Worm (Caenorhabditis elegans) whole organism, L2 larva: Measurements from ENCODE around the gene clec-117.

ENCODE experiments used
- F13H6.1 ChIP-seq: sonication (generic microtip); optimal IDR thresholded peaks from 2 replicates; lab custom pipeline; 2016; ENCODE audit warnings: missing genetic modification characterization, missing compliant biosample characterization
- Y55F3AM.14 ChIP-seq: fragments of 200-800 bp; sonication (Bioruptor generic); optimal IDR thresholded peaks from 2 replicates; lab custom pipeline; 2018; ENCODE audit warnings: mild to moderate bottlenecking, missing genetic modification characterization, missing compliant biosample characterization
- ZK546.5 ChIP-seq: sonication (generic microtip); optimal IDR thresholded peaks from 2 replicates; lab custom pipeline; 2017; ENCODE audit warnings: missing biosample characterization, missing genetic modification characterization
- alr-1 ChIP-seq: fragments of 150-350 bp; optimal IDR thresholded peaks from 2 replicates; lab custom pipeline; 2014; ENCODE audit warnings: missing biosample characterization, missing genetic modification characterization
- ceh-82 ChIP-seq: fragments of 150-350 bp; optimal IDR thresholded peaks from 2 replicates; lab custom pipeline; 2014; ENCODE audit warnings: missing biosample characterization, missing genetic modification characterization
- dmd-4 ChIP-seq: sonication (generic microtip); optimal IDR thresholded peaks from 2 replicates; lab custom pipeline; 2017; ENCODE audit warnings: missing biosample characterization, missing genetic modification characterization
- lin-11 ChIP-seq: fragments of 150-350 bp; sonication (generic microtip); optimal IDR thresholded peaks from 2 replicates; lab custom pipeline; 2014; ENCODE audit warnings: missing biosample characterization, missing genetic modification characterization, inconsistent platforms, mixed read lengths
- lsy-2 ChIP-seq, 2 experiments: fragments of 150-350 bp in 1 of 2; sonication (generic microtip) in 1 of 2; optimal IDR thresholded peaks; 2 replicates each; lab custom pipeline; 2014 to 2017; ENCODE audit warnings: missing biosample characterization in 2 of 2, missing genetic modification characterization in 2 of 2
- mdl-1 ChIP-seq, 2 experiments: fragments of 150-350 bp in 1 of 2; sonication (generic microtip) in 1 of 2; optimal IDR thresholded peaks; 2 replicates each; lab custom pipeline; 2017; ENCODE audit warnings: missing biosample characterization in 2 of 2, missing genetic modification characterization in 2 of 2
- nhr-10 ChIP-seq: sonication (generic microtip); optimal IDR thresholded peaks from 2 replicates; lab custom pipeline; 2017; ENCODE audit warnings: missing biosample characterization, missing genetic modification characterization
- skn-1 ChIP-seq: sonication (generic microtip); optimal IDR thresholded peaks from 2 replicates; lab custom pipeline; 2017; ENCODE audit warnings: missing biosample characterization, missing genetic modification characterization
- snpc-4 ChIP-seq: fragments of 150-350 bp; optimal IDR thresholded peaks from 2 replicates; lab custom pipeline; 2014; ENCODE audit warnings: missing biosample characterization, missing genetic modification characterization
- unc-62 ChIP-seq: fragments of 150-350 bp; optimal IDR thresholded peaks from 2 replicates; lab custom pipeline; 2014; ENCODE audit warnings: missing biosample characterization, missing genetic modification reagents, missing genetic modification characterization

ce11 chrII:332419-332818, 35.6 kb upstream of the clec-117 start, which contains the start of gene cbn-1:
- TF ChIP-seq unc-62 (GFP tag; lab: Kevin White, UChicago) (no peak), mdl-1 (tag; optimal IDR thresholded peaks at IDR 0.05; lab: Kevin White, UChicago) (no peak), lsy-2 (tag; optimal IDR thresholded peaks at IDR 0.05; lab: Kevin White, UChicago) (no peak), ceh-82 (tag; lab: Kevin White, UChicago) (no peak), skn-1 (tag; lab: Kevin White, UChicago) (no peak), ZK546.5 (tag; lab: Kevin White, UChicago) (no peak), F13H6.1 (tag; lab: Kevin White, UChicago) (no peak), lin-11 (no peak), nhr-10 (tag; lab: Kevin White, UChicago) (no peak), Y55F3AM.14 (GFP tag; lab: Kevin White, UChicago) (no peak), alr-1 (tag; lab: Kevin White, UChicago) (no peak), snpc-4 (tag; lab: Kevin White, UChicago) (no peak), dmd-4 (tag; lab: Kevin White, UChicago) (no peak)
